Worm (Caenorhabditis elegans) whole organism, late embryonic: ENCODE data around the gene bli-1.

Experiments used
- ama-1 ChIP-seq: fragments of 150-350 bp; optimal IDR thresholded peaks from 2 replicates; lab custom pipeline; 2014
- nhr-11 ChIP-seq: fragments of 150-350 bp; optimal IDR thresholded peaks from 2 replicates; lab custom pipeline; 2014; ENCODE audit warnings: missing biosample characterization, missing genetic modification characterization
- odd-2 ChIP-seq: sonication (generic microtip); optimal IDR thresholded peaks from 2 replicates; lab custom pipeline; 2017; ENCODE audit warnings: antibody characterized with exemption, mild to moderate bottlenecking, missing genetic modification characterization, missing compliant biosample characterization
- pros-1 ChIP-seq: fragments of 150-350 bp; optimal IDR thresholded peaks from 2 replicates; lab custom pipeline; 2014; ENCODE audit warnings: missing biosample characterization, missing genetic modification reagents, missing genetic modification characterization
- sox-4 ChIP-seq: sonication (generic microtip); optimal IDR thresholded peaks from 2 replicates; lab custom pipeline; 2017; ENCODE audit warnings: mild to moderate bottlenecking, missing genetic modification characterization, inconsistent platforms, missing compliant biosample characterization

DNA sequence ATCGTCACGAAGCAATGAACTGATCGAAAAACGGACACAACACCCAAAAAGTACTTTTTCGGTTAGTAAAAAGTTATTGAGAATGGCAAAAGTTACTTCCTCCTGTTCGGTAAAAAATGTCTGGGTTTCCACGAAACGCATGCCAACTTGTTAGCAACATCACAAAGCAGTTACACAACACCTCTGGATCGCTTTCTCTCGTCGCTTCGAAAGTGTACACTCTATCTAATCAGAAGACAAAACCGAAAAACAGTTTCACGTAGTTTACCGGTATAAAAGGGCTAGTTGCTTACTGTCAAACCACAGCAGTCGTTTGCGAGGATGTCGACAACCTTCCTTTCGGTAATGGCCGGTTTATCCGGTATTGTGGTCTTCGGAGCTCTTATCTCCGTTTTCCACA is 1.9 kb upstream of the bli-1 start, which contains the start of gene col-80:
- TF ChIP-seq pros-1 (tag; lab: Kevin White, UChicago) (no peak), sox-4 (no peak), odd-2 (no peak), ama-1 (lab: Kevin White, UChicago) (no peak), nhr-11 (no peak)
